Fruit fly (Drosophila melanogaster) Kc167 (cell line): ENCODE measurements around the gene mRpL11.
A peak's percentile ranks its signal among the peaks of the same experiment; 100 is the strongest.

Experiments
- Myc ChIP-seq: fragments of >200 bp; optimal IDR thresholded peaks from 2 replicates; lab custom pipeline; 2017; ENCODE audit warnings: missing external identifiers
- Sin3A ChIP-seq: fragments of >200 bp; optimal IDR thresholded peaks from 2 replicates; lab custom pipeline; 2018; ENCODE audit warnings: missing external identifiers
- h ChIP-seq: fragments of >200 bp; optimal IDR thresholded peaks from 3 replicates; lab custom pipeline; 2018; ENCODE audit warnings: missing external identifiers
- insv ChIP-seq: fragments of >200 bp; optimal IDR thresholded peaks from 3 replicates; lab custom pipeline; 2018; ENCODE audit warnings: missing external identifiers
- psq ChIP-seq: fragments of >200 bp; optimal IDR thresholded peaks from 2 replicates; lab custom pipeline; 2017; ENCODE audit warnings: missing external identifiers
- ttk ChIP-seq: sonication (Bioruptor generic); optimal IDR thresholded peaks from 2 replicates; lab custom pipeline; 2017; ENCODE audit warnings: missing external identifiers

Gene mRpL11

DNA sequence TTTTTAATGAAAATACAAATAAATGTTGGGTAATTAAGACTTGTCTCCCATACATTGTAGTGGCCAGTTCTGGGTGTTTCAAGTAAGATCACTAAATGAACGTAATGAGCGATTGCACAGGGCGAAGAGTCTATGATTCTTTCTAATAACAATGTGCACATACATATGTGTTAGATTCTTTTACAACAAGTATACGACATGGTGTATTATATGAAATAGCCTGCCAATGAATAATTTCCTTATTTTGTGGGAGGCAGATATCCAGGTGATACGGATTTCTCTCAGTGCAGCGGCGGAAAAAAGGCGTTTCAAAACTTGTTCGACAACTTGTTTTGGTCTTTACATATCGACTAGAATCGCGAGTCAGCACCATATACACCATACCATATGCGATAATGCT, 38.1 kb upstream of the mRpL11 start:
- no peak for TF ChIP-seq Myc (lab: Kevin White, UChicago)
- TF ChIP-seq Sin3A (lab: Kevin White, UChicago), result no peak
- no peak for TF ChIP-seq psq (lab: Kevin White, UChicago)
- TF ChIP-seq h (lab: Kevin White, UChicago), result no peak
- TF ChIP-seq ttk (lab: Kevin White, UChicago), result no peak

DNA sequence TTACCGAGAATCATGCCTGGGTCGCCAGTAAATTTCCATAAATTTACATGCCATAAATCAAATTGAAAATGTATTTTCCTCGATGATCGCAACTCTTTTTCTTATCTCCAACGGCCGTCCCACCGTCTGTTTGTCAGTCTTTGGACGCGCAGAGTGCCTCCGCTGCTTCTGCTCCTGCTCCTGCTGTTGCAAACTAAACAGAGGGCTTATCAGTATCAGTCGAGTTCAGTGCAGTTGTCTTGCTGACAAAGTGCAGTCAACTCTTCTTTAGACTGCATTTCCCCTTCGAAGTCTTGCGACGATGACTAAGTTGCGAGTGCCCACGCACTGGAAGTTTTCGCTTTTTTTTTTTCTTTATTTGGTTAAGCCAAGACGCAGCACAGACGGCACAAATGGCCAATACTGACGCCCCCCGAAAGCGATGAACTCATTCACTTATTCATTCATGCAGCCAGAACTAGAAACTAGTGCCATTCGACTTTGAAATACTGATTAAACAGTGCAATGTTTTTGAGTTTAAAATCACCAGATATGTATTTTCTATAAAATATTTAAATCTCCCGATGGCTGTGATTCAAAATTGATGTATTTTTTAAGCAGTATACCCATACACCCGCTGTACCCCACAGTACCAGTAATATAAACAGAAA, 37.4 kb upstream of the mRpL11 start:
- TF ChIP-seq psq (lab: Kevin White, UChicago) (no peak), insv (lab: Kevin White, UChicago) (no peak), Sin3A (lab: Kevin White, UChicago) (no peak)

DNA sequence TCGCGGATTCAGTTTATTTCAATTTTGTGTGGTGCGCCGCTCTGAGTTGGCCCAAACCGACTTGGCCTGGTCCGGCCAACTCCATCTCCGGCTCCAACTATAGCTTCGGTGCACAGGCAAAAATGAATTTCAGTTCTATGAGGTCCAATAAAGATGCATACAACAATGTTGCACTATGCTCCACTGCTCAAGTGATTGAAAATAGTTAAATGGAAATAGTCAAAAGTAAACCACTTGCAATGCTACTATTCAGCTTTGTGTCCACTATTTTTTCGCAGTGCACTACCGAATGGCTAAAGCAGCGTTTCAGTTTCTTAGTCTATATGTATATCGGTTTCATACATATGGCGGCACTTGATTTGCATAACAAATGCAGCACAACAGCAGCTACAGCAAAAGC, 35.4 kb upstream of the mRpL11 start:
- TF ChIP-seq psq (lab: Kevin White, UChicago), result no peak
- no peak for TF ChIP-seq h (lab: Kevin White, UChicago)
- no peak for TF ChIP-seq ttk (lab: Kevin White, UChicago)
- no peak for TF ChIP-seq Sin3A (lab: Kevin White, UChicago)
- TF ChIP-seq Myc (lab: Kevin White, UChicago), result no peak
- TF ChIP-seq insv (lab: Kevin White, UChicago), result no peak

DNA sequence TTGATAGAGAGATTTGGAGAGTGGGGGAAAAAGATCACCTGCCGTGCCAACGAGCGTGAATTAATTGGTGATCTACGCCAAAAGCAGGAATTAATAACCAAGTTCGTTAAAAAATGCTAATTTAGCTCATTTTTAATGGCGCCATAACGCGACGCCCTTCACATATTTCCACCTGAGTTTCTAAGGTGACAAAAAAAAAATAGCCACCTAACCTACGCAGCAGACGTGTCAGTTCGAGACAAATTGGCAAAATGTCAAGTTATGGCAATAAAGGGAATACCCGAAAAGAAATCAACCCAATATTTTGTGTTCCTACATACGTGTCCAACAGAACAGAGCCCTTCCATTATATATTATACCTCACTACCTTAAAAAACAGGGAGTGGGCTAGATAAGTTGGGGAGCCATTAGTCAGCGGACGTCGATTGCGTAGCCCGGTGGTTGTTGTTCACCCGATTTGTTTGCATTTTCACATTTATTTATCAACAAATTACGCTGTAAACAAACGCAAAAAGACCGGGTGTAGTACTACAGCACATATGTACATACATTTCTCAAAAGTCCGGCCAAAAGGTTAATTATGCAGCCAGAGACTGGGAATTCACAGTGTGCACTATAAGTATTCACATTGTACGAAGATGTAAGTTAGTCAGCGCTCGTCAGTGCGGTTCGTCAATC, 34.4 kb upstream of the mRpL11 start:
- no peak for TF ChIP-seq Myc (lab: Kevin White, UChicago)
- TF ChIP-seq ttk (lab: Kevin White, UChicago), result no peak
- TF ChIP-seq h (lab: Kevin White, UChicago), result no peak
- TF ChIP-seq psq (lab: Kevin White, UChicago), result no peak
- TF ChIP-seq Sin3A (lab: Kevin White, UChicago), result no peak
- TF ChIP-seq insv (lab: Kevin White, UChicago), result no peak

DNA sequence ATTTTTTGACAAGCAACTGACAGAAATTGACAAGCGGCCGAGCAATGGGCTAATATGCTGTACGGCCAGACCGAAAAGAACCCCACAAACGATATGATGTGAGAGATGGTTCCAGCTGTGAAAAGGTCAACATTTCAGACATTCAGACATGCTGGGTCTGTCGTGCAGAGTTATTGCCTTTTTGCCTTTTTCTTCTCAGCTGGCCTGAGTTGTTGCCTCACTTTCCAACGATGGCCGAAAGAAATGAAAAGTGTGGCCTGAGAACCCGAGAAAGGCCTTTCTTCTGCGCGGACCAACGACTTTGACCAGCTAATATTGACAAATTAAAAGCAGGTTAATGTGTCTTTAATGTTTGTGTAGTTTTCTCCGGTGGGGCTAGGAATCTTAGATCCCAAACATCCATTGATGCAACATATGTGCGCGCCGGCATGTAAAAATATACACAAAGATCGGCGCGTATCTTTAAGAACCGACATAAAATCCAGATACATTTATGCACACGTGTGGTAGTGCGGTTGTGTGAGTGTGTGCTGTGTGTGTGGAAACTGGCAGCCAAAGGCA, 33.7 kb upstream of the mRpL11 start:
- no peak for TF ChIP-seq ttk (lab: Kevin White, UChicago)

DNA sequence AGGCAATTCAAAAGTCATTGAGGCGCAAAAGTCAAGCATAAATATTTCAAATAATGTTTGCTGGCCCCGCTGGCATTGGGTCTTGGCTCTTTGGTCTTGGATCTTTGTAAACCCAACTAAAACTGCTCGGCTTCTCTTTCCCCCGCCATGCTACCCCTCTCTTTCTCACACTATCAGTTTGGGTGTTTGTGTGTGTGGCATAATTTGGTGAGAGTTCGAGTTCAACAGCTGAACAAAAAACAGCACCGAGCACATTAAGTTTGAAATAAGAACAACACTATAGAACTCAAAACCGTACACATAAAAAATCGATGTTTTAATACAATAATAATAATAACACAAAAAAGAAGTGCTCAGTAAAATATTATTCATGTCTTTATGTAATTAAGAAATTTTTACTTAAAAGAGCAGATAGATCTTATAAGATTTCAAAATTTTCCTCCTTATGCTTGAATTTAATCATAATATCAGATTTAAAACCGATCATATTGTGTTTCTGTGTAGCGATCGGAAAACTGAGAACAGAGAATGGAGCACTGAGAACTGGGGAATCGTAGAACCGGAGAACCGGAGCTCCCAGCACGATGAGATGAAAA, 33.1 kb upstream of the mRpL11 start:
- no peak for TF ChIP-seq ttk (lab: Kevin White, UChicago)
- TF ChIP-seq Myc (lab: Kevin White, UChicago), result no peak
- TF ChIP-seq Sin3A (lab: Kevin White, UChicago), result no peak
- no peak for TF ChIP-seq psq (lab: Kevin White, UChicago)
- TF ChIP-seq h (lab: Kevin White, UChicago), result no peak
- no peak for TF ChIP-seq insv (lab: Kevin White, UChicago)

DNA sequence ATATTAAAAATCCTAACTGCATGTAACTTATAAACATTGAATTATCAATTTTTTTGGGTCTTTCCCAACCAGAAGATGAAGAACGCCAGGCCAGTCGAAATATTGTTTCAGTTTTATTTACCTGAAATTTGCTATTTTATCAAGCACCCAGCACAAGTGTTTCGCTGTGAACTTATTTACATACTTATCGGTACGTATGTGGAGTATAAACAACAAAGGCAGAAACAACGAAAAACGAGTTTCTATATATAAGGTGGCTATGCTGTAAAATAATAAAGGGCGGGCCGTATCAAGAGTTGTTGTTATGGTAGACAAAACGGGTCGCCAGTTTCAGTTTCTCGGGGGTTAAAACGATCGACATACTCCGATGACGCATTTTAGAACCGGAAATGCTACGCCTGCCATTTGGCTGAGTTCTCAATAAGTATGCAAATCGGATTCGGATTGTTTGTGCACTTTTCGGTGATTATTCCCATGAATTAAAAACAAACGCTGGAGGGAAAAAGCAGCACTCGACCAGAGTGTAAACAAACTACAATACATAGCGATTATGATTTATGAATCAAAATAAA, 31.9 kb upstream of the mRpL11 start:
- TF ChIP-seq psq (lab: Kevin White, UChicago) (no peak), ttk (lab: Kevin White, UChicago) (no peak), Myc (lab: Kevin White, UChicago) (no peak), h (lab: Kevin White, UChicago) (no peak), insv (lab: Kevin White, UChicago) (no peak), Sin3A (lab: Kevin White, UChicago) (no peak)

DNA sequence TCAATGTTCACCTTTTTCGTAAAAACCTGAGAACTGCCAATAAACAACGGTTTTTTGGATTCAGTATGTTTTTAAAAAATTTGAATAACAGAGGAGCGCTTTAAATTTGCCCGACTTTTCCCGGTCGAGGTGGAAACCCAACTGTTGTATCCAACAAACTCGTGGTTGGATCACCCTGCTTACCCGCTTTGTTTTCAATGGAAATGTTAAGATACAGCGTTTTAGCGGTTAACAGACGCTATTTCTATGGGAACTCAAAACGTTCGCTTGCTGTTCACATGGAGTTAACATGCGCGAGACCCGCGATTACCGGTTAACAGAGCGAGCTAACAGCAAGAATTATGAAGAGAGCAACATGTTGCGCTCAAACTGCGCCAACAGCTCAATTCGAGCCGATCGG, 30.1 kb upstream of the mRpL11 start, which contains the start of gene cv-c:
Gene cv-c (minus strand): TSS at position 145 of the 400 bp plus-strand sequence.
- TF ChIP-seq h (lab: Kevin White, UChicago), result no peak
- no peak for TF ChIP-seq ttk (lab: Kevin White, UChicago)
- no peak for TF ChIP-seq Myc (lab: Kevin White, UChicago)
- TF ChIP-seq psq (lab: Kevin White, UChicago), result no peak
- no peak for TF ChIP-seq Sin3A (lab: Kevin White, UChicago)
- peak; percentile 48 for TF ChIP-seq insv (lab: Kevin White, UChicago)

DNA sequence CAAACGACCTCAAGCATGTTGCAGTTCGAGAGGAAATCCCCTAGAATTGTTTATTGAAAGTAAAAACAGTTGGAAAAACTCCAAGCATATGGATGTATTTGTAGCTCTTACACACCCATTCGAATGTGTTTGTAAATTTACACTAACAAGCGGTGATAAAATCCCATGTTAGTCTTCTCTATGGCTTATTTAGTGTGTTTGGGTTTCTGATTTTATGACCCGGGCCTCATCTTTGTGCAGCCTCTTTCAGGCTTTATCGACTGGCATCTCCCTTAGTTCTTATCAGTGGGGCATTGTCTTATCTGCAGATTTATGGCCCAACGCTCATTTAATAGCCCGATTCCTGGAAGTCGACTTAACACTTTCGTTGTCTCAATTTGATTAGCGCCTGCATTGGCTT, 29.7 kb upstream of the mRpL11 start:
- TF ChIP-seq Sin3A (lab: Kevin White, UChicago) (no peak), ttk (lab: Kevin White, UChicago) (no peak), Myc (lab: Kevin White, UChicago) (no peak), psq (lab: Kevin White, UChicago) (no peak), h (lab: Kevin White, UChicago) (no peak), insv (lab: Kevin White, UChicago) (no peak)

DNA sequence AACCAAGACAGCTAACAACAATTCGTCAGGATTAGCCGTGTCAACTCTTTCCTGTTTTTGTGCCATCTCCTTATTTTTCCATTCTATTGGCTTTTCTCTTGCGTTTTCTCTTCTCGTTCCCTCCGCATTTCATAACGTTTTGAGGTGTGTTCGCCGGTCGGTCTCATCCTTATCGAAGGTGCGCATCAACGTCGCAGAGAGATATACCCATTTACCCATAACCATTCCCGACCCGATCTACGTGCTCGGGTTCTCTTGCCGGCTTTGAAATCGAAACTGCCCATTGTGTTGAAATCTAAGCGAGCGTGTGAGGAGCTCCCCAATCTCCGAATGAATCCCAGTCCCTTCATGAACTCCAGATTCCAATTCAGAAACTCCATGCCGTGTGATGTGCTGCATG, 28.7 kb upstream of the mRpL11 start:
- TF ChIP-seq insv (lab: Kevin White, UChicago) (no peak), ttk (lab: Kevin White, UChicago) (no peak), Sin3A (lab: Kevin White, UChicago) (no peak), Myc (lab: Kevin White, UChicago) (no peak), h (lab: Kevin White, UChicago) (no peak), psq (lab: Kevin White, UChicago) (no peak)
